Fruit fly (Drosophila melanogaster) whole organism, prepupa: ENCODE results near the gene CG42322.

Experiments used
- CG10669 ChIP-seq: fragments of 200-800 bp; sonication (Bioruptor generic); optimal IDR thresholded peaks from 3 replicates; lab custom pipeline; 2018; ENCODE audit warnings: missing biosample characterization, mild to moderate bottlenecking, missing genetic modification characterization, moderate library complexity
- CG11294 ChIP-seq: fragments of 200-800 bp; sonication (Bioruptor generic); IDR thresholded peaks from 2 replicates; pipeline ENCODE4 v1.3.6; 2022; ENCODE audit warnings: missing biosample characterization, missing genetic modification characterization
- CG11762 ChIP-seq: fragments of 200-800 bp; sonication (Bioruptor generic); optimal IDR thresholded peaks from 3 replicates; lab custom pipeline; 2016; ENCODE audit warnings: missing biosample characterization, missing genetic modification characterization; ENCODE audit not compliant: insufficient read depth
- CG11902 ChIP-seq: fragments of 200-800 bp; sonication (Bioruptor generic); optimal IDR thresholded peaks from 3 replicates; lab custom pipeline; 2016; ENCODE audit warnings: missing biosample characterization, missing genetic modification characterization
- CG15336 ChIP-seq: fragments of 200-800 bp; sonication (Bioruptor generic); IDR thresholded peaks from 2 replicates; pipeline ENCODE4 v1.3.6; 2022; ENCODE audit warnings: missing biosample characterization, missing genetic modification characterization
- CG1621 ChIP-seq: fragments of 200-800 bp; sonication (Bioruptor generic); optimal IDR thresholded peaks from 3 replicates; lab custom pipeline; 2018; ENCODE audit warnings: missing biosample characterization, mild to moderate bottlenecking, missing genetic modification characterization
- CG16779 ChIP-seq: fragments of 200-800 bp; sonication (Bioruptor generic); optimal IDR thresholded peaks from 3 replicates; lab custom pipeline; 2017; ENCODE audit warnings: missing biosample characterization, mild to moderate bottlenecking, missing genetic modification characterization
- CG3032 ChIP-seq: fragments of 200-800 bp; optimal IDR thresholded peaks from 2 replicates; lab custom pipeline; 2019; ENCODE audit warnings: missing biosample characterization, mild to moderate bottlenecking, missing genetic modification characterization, moderate library complexity
- CG32006 ChIP-seq: fragments of 200-800 bp; sonication (Bioruptor generic); optimal IDR thresholded peaks from 3 replicates; lab custom pipeline; 2017; ENCODE audit warnings: missing biosample characterization, mild to moderate bottlenecking, missing genetic modification characterization
- CG34406 ChIP-seq: fragments of 200-800 bp; sonication (Bioruptor generic); optimal IDR thresholded peaks from 3 replicates; lab custom pipeline; 2016; ENCODE audit warnings: missing biosample characterization, missing genetic modification characterization
- CG3919 ChIP-seq: fragments of 200-800 bp; sonication (Bioruptor generic); optimal IDR thresholded peaks from 3 replicates; lab custom pipeline; 2016; ENCODE audit warnings: missing biosample characterization, missing genetic modification characterization
- CG4318 ChIP-seq: fragments of 200-800 bp; sonication (Bioruptor generic); optimal IDR thresholded peaks from 3 replicates; lab custom pipeline; 2017; ENCODE audit warnings: missing biosample characterization, mild to moderate bottlenecking, missing genetic modification characterization
- CG6276 ChIP-seq: fragments of 200-800 bp; sonication (Bioruptor generic); optimal IDR thresholded peaks from 2 replicates; lab custom pipeline; 2017; ENCODE audit warnings: missing biosample characterization, mild to moderate bottlenecking, missing genetic modification characterization
- CG6792 ChIP-seq: fragments of 200-800 bp; sonication (Bioruptor generic); optimal IDR thresholded peaks from 3 replicates; lab custom pipeline; 2016; ENCODE audit warnings: missing biosample characterization, missing genetic modification characterization
- CG6808 ChIP-seq: fragments of 200-800 bp; sonication (Bioruptor generic); optimal IDR thresholded peaks from 3 replicates; lab custom pipeline; 2017; ENCODE audit warnings: missing biosample characterization, missing genetic modification characterization, mild to moderate bottlenecking, moderate library complexity, missing genetic modification reagents
- CG6854 ChIP-seq: fragments of 200-800 bp; sonication (Bioruptor generic); optimal IDR thresholded peaks from 2 replicates; lab custom pipeline; 2017; ENCODE audit warnings: missing biosample characterization, mild to moderate bottlenecking, missing genetic modification characterization
- CG7368 ChIP-seq: fragments of 200-800 bp; sonication (Bioruptor generic); optimal IDR thresholded peaks from 3 replicates; lab custom pipeline; 2016; ENCODE audit warnings: missing biosample characterization, missing genetic modification characterization
- CG8319 ChIP-seq: fragments of 200-800 bp; sonication (Bioruptor generic); optimal IDR thresholded peaks from 3 replicates; lab custom pipeline; 2016; ENCODE audit warnings: missing biosample characterization, missing genetic modification characterization
- Eip93F ChIP-seq: fragments of 200-800 bp; sonication (Bioruptor generic); optimal IDR thresholded peaks from 2 replicates; lab custom pipeline; 2016; ENCODE audit warnings: missing biosample characterization, mild to moderate bottlenecking, missing genetic modification characterization
- Ets21C ChIP-seq: fragments of 200-800 bp; sonication (Bioruptor generic); optimal IDR thresholded peaks from 3 replicates; lab custom pipeline; 2016; ENCODE audit warnings: missing biosample characterization, missing genetic modification characterization
- Ets96B ChIP-seq: fragments of 200-800 bp; optimal IDR thresholded peaks from 2 replicates; lab custom pipeline; 2019; ENCODE audit warnings: missing biosample characterization, mild to moderate bottlenecking, missing genetic modification characterization, moderate library complexity
- Hr39 ChIP-seq: fragments of 200-800 bp; sonication (Bioruptor generic); optimal IDR thresholded peaks from 2 replicates; lab custom pipeline; 2016; ENCODE audit warnings: missing biosample characterization, missing genetic modification characterization
- Hr4 ChIP-seq: fragments of 200-800 bp; sonication (Bioruptor generic); optimal IDR thresholded peaks from 3 replicates; lab custom pipeline; 2016; ENCODE audit warnings: missing biosample characterization, missing genetic modification characterization
- Lpt ChIP-seq: fragments of 200-800 bp; sonication (Bioruptor generic); optimal IDR thresholded peaks from 3 replicates; lab custom pipeline; 2016; ENCODE audit warnings: missing biosample characterization, missing genetic modification characterization
- Met ChIP-seq: fragments of 200-800 bp; sonication (Bioruptor generic); optimal IDR thresholded peaks from 3 replicates; lab custom pipeline; 2016; ENCODE audit warnings: missing biosample characterization, missing genetic modification characterization
- Smox ChIP-seq: fragments of 200-800 bp; sonication (Bioruptor generic); optimal IDR thresholded peaks from 3 replicates; lab custom pipeline; 2016; ENCODE audit warnings: missing biosample characterization, missing genetic modification characterization
- Sox102F ChIP-seq: fragments of 200-800 bp; sonication (Bioruptor generic); optimal IDR thresholded peaks from 2 replicates; lab custom pipeline; 2016; ENCODE audit warnings: missing biosample characterization, mild to moderate bottlenecking, missing genetic modification characterization
- Sox14 ChIP-seq: fragments of 200-800 bp; sonication (Bioruptor generic); optimal IDR thresholded peaks from 3 replicates; lab custom pipeline; 2016; ENCODE audit warnings: missing biosample characterization, missing genetic modification characterization
- Sox15 ChIP-seq: fragments of 200-800 bp; sonication (Bioruptor generic); optimal IDR thresholded peaks from 3 replicates; lab custom pipeline; 2016; ENCODE audit warnings: missing biosample characterization, missing genetic modification characterization
- achi ChIP-seq: fragments of 200-800 bp; sonication (Bioruptor generic); optimal IDR thresholded peaks from 3 replicates; lab custom pipeline; 2016; ENCODE audit warnings: missing biosample characterization, missing genetic modification characterization
- acj6 ChIP-seq: fragments of 200-800 bp; sonication (Bioruptor generic); optimal IDR thresholded peaks from 3 replicates; lab custom pipeline; 2016; ENCODE audit warnings: missing biosample characterization, missing genetic modification characterization
- cyc ChIP-seq: fragments of 200-800 bp; sonication (Bioruptor generic); optimal IDR thresholded peaks from 3 replicates; lab custom pipeline; 2016; ENCODE audit warnings: missing biosample characterization, missing genetic modification characterization
- dsx ChIP-seq: fragments of 200-800 bp; optimal IDR thresholded peaks from 3 replicates; lab custom pipeline; 2019; ENCODE audit warnings: missing biosample characterization, mild to moderate bottlenecking, missing genetic modification characterization, moderate library complexity; ENCODE audit not compliant: poor library complexity, severe bottlenecking
- eg ChIP-seq: fragments of 200-800 bp; sonication (Bioruptor generic); IDR thresholded peaks from 3 replicates; pipeline ENCODE4 v1.3.6; 2022; ENCODE audit warnings: missing biosample characterization, missing genetic modification characterization
- esn ChIP-seq: fragments of 200-800 bp; sonication (Bioruptor generic); optimal IDR thresholded peaks from 2 replicates; lab custom pipeline; 2016; ENCODE audit warnings: missing biosample characterization, mild to moderate bottlenecking, missing genetic modification characterization, moderate library complexity
- fd59A ChIP-seq: fragments of 200-800 bp; sonication (Bioruptor generic); optimal IDR thresholded peaks from 2 replicates; lab custom pipeline; 2017; ENCODE audit warnings: missing biosample characterization, mild to moderate bottlenecking, missing genetic modification characterization, missing genetic modification reagents
- fd85E ChIP-seq: fragments of 200-800 bp; sonication (Bioruptor generic); optimal IDR thresholded peaks from 3 replicates; lab custom pipeline; 2016; ENCODE audit warnings: missing biosample characterization, missing genetic modification characterization
- lz ChIP-seq: fragments of 200-800 bp; sonication (Bioruptor generic); optimal IDR thresholded peaks from 3 replicates; lab custom pipeline; 2016; ENCODE audit warnings: missing biosample characterization, missing genetic modification characterization
- pdm3 ChIP-seq: fragments of 200-800 bp; sonication (Bioruptor generic); optimal IDR thresholded peaks from 3 replicates; lab custom pipeline; 2016; ENCODE audit warnings: missing biosample characterization, missing genetic modification characterization
- spab ChIP-seq: fragments of 200-800 bp; sonication (Bioruptor generic); optimal IDR thresholded peaks from 2 replicates; lab custom pipeline; 2017; ENCODE audit warnings: missing biosample characterization, mild to moderate bottlenecking, missing genetic modification characterization, missing genetic modification reagents
- ss ChIP-seq, 2 experiments: fragments of 200-800 bp; sonication (Bioruptor generic); optimal IDR thresholded peaks; 2 replicates in 1 of 2; 3 replicates in 1 of 2; lab custom pipeline; 2017 to 2018; ENCODE audit warnings: mild to moderate bottlenecking in 2 of 2, missing biosample characterization in 2 of 2, missing genetic modification characterization in 2 of 2, moderate library complexity in 1 of 2
- topi ChIP-seq: fragments of 200-800 bp; sonication (Bioruptor generic); optimal IDR thresholded peaks from 3 replicates; lab custom pipeline; 2016; ENCODE audit warnings: missing biosample characterization, missing genetic modification characterization
- vri ChIP-seq: fragments of 200-800 bp; sonication (Bioruptor generic); optimal IDR thresholded peaks from 3 replicates; lab custom pipeline; 2016; ENCODE audit warnings: missing biosample characterization, mild to moderate bottlenecking, missing genetic modification characterization

Gene CG42322

DNA sequence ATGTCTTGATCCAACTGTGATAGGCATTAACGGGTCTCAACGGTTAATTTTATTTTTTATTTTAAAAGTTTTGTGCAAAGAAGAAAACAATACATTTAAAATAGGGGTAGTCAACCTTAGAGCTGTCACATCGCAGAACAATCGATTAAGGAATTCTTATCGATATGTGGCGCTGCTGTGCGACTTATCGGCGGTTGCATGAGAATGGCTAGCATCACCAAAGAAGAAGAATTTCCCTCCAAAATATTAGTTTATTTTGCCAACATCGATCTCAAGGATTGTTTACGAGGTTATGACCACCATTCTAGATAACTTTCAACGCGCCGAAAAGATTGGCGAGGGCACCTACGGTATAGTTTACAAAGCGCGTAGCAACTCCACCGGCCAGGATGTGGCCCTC lies 4.5 kb upstream of the CG42322 start, which contains the start of gene Cdk2:
Cdk2 (plus strand) TSS at position 219 of the 400 bp plus-strand sequence.
- TF ChIP-seq Ets21C (GFP tag; lab: Kevin White, UChicago) (no peak), CG4318 (GFP tag; lab: Kevin White, UChicago) (no peak), CG15336 (GFP tag; lab: Robert Waterston, UW) (no peak), CG3032 (tag; lab: Kevin White, UChicago) (peak; percentile 59), CG34406 (GFP tag; lab: Kevin White, UChicago) (no peak), Hr39 (GFP tag; lab: Kevin White, UChicago) (no peak), Smox (GFP tag; lab: Kevin White, UChicago) (no peak), CG11902 (GFP tag; lab: Kevin White, UChicago) (no peak), Sox15 (GFP tag; lab: Kevin White, UChicago) (no peak), fd85E (GFP tag; lab: Kevin White, UChicago) (no peak), eg (GFP tag; lab: Robert Waterston, UW) (0 out of 3 replicates have a peak, but pooled peaks have one; percentile 8), achi (GFP tag; lab: Kevin White, UChicago) (peak; percentile 34), Lpt (no peak), CG6854 (GFP tag; lab: Kevin White, UChicago) (no peak), CG6792 (GFP tag; lab: Kevin White, UChicago) (no peak), Sox102F (GFP tag; lab: Kevin White, UChicago) (no peak), dsx (GFP tag; lab: Kevin White, UChicago) (peak; percentile 7), spab (GFP tag; lab: Kevin White, UChicago) (no peak), CG11294 (GFP tag; lab: Robert Waterston, UW) (no peak), CG11762 (no peak), CG3919 (no peak), CG6808 (no peak), CG10669 (GFP tag; lab: Kevin White, UChicago) (no peak), CG1621 (tag; lab: Kevin White, UChicago) (no peak), lz (GFP tag; lab: Kevin White, UChicago) (peak; percentile 22), Eip93F (GFP tag; lab: Kevin White, UChicago) (no peak), CG7368 (GFP tag; lab: Kevin White, UChicago) (no peak), Hr4 (no peak), Sox14 (no peak), Met (GFP tag; lab: Kevin White, UChicago) (no peak), CG6276 (GFP tag; lab: Kevin White, UChicago) (no peak), esn (GFP tag; lab: Kevin White, UChicago) (no peak)

DNA sequence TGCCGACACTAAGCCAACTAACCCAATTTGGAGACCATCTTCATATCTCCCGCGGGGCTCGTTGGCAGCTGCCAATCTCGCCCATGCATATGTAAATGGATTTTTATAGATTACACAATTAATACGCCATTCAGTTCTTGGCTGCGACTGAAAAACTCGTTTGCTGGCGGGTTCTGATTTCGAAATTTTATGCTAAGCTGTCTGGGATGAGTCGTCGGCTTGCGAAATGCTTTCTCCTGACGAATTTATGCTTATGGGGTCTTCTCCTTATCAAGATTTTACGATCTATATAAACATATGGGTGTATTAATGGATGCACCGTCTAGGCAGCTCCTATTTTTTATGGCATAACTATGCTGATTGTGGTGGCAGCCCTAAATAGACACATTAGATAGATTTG lies 908 bp upstream of the CG42322 start, which contains the start of gene CG17267:
CG17267 (minus strand) TSS at position 101 of the 400 bp plus-strand sequence.
- TF ChIP-seq CG6276 (GFP tag; lab: Kevin White, UChicago) (no peak), CG6854 (GFP tag; lab: Kevin White, UChicago) (no peak), Hr4 (no peak), pdm3 (GFP tag; lab: Kevin White, UChicago) (no peak), CG1621 (tag; lab: Kevin White, UChicago) (no peak), eg (GFP tag; lab: Robert Waterston, UW) (no peak), CG16779 (no peak), CG11902 (GFP tag; lab: Kevin White, UChicago) (no peak), CG11294 (GFP tag; lab: Robert Waterston, UW) (no peak), acj6 (no peak), cyc (no peak), CG8319 (GFP tag; lab: Kevin White, UChicago) (no peak), esn (GFP tag; lab: Kevin White, UChicago) (no peak), CG32006 (GFP tag; lab: Kevin White, UChicago) (no peak)

DNA sequence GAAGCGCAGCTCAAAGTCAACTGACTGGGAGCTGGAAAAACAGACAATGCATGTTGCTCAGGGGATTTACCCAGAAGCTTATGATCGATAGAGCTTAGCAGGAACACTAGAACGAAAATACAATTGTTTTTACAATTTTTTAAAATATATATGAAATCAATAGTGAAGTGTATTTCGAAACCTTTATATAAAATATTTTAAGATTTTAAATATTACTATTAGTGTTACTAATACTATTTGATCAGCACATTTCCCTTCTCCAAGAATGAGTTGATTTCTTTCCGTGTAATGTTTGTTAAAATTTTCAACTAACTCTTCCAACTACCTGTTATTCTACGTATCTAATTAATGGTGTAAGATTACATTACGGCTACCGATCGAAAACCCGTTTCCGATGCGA lies 3.9 kb downstream of the CG42322 start, which contains the start of gene CG31199:
CG31199 (minus strand) TSS at position 101 of the 400 bp plus-strand sequence.
- TF ChIP-seq Ets21C (GFP tag; lab: Kevin White, UChicago) (no peak), lz (GFP tag; lab: Kevin White, UChicago) (no peak), ss (GFP tag; optimal IDR thresholded peaks at IDR 0.05; lab: Kevin White, UChicago) (no peak), fd59A (GFP tag; lab: Kevin White, UChicago) (no peak), CG11294 (GFP tag; lab: Robert Waterston, UW) (no peak), CG34406 (GFP tag; lab: Kevin White, UChicago) (no peak), CG1621 (tag; lab: Kevin White, UChicago) (no peak), cyc (no peak), topi (no peak), CG3032 (tag; lab: Kevin White, UChicago) (no peak), eg (GFP tag; lab: Robert Waterston, UW) (no peak), CG11762 (no peak), Eip93F (GFP tag; lab: Kevin White, UChicago) (no peak), vri (GFP tag; lab: Kevin White, UChicago) (no peak), Sox14 (no peak), CG32006 (GFP tag; lab: Kevin White, UChicago) (no peak), Ets96B (tag; lab: Kevin White, UChicago) (no peak)
- TF ChIP-seq, all 60 proteins: peak for 0
